Worm (Caenorhabditis elegans) whole organism, L3 larva: ENCODE measurements around the gene F49C5.12.
A peak's percentile ranks its signal among the peaks of the same experiment; 100 is the strongest.

Experiments used
- aly-2 ChIP-seq: fragments of 150-350 bp; optimal IDR thresholded peaks from 2 replicates; lab custom pipeline; 2014; ENCODE audit warnings: missing biosample characterization, missing genetic modification characterization
- ama-1 ChIP-seq: fragments of 150-350 bp; optimal IDR thresholded peaks from 2 replicates; lab custom pipeline; 2018
- ceh-16 ChIP-seq: sonication (generic microtip); optimal IDR thresholded peaks from 2 replicates; lab custom pipeline; 2017; ENCODE audit warnings: missing biosample characterization, missing genetic modification characterization
- ceh-28 ChIP-seq: fragments of 150-350 bp; optimal IDR thresholded peaks from 2 replicates; lab custom pipeline; 2014; ENCODE audit warnings: missing biosample characterization, missing genetic modification reagents, missing genetic modification characterization
- ceh-82 ChIP-seq: fragments of 150-350 bp; optimal IDR thresholded peaks from 2 replicates; lab custom pipeline; 2014; ENCODE audit warnings: missing biosample characterization, missing genetic modification characterization
- daf-12 ChIP-seq: fragments of 150-350 bp; optimal IDR thresholded peaks from 2 replicates; lab custom pipeline; 2014; ENCODE audit warnings: missing biosample characterization, missing genetic modification reagents, missing genetic modification characterization
- egl-5 ChIP-seq: fragments of 150-350 bp; optimal IDR thresholded peaks from 2 replicates; lab custom pipeline; 2017; ENCODE audit warnings: missing biosample characterization, missing genetic modification reagents, missing genetic modification characterization, inconsistent platforms
- elt-1 ChIP-seq: fragments of 150-350 bp; optimal IDR thresholded peaks from 2 replicates; lab custom pipeline; 2014; ENCODE audit warnings: missing biosample characterization, missing genetic modification characterization
- elt-2 ChIP-seq: sonication (generic microtip); optimal IDR thresholded peaks from 2 replicates; lab custom pipeline; 2016; ENCODE audit warnings: missing genetic modification reagents, mild to moderate bottlenecking, missing genetic modification characterization, missing compliant biosample characterization
- fkh-10 ChIP-seq: sonication (generic microtip); optimal IDR thresholded peaks from 2 replicates; lab custom pipeline; 2017; ENCODE audit warnings: missing biosample characterization, missing genetic modification reagents, missing genetic modification characterization
- fkh-2 ChIP-seq: fragments of 150-350 bp; optimal IDR thresholded peaks from 2 replicates; lab custom pipeline; 2014; ENCODE audit warnings: missing biosample characterization, missing genetic modification reagents, missing genetic modification characterization
- hmg-11 ChIP-seq: sonication (generic microtip); optimal IDR thresholded peaks from 2 replicates; lab custom pipeline; 2016; ENCODE audit warnings: missing genetic modification characterization, missing compliant biosample characterization
- lin-15B ChIP-seq: fragments of 150-350 bp; optimal IDR thresholded peaks from 2 replicates; lab custom pipeline; 2014; ENCODE audit warnings: missing biosample characterization, missing genetic modification characterization
- lin-39 ChIP-seq: fragments of 150-350 bp; optimal IDR thresholded peaks from 2 replicates; lab custom pipeline; 2018; ENCODE audit warnings: missing biosample characterization, missing genetic modification reagents, missing genetic modification characterization
- mml-1 ChIP-seq: fragments of 150-350 bp; sonication (generic microtip); optimal IDR thresholded peaks from 3 replicates; lab custom pipeline; 2014; ENCODE audit warnings: missing biosample characterization, missing genetic modification characterization
- nfya-1 ChIP-seq: sonication (generic microtip); optimal IDR thresholded peaks from 2 replicates; lab custom pipeline; 2017; ENCODE audit warnings: missing genetic modification characterization, mild to moderate bottlenecking, missing compliant biosample characterization, antibody characterized with exemption, moderate library complexity; ENCODE audit not compliant: insufficient read depth
- nhr-12 ChIP-seq: fragments of 150-350 bp; optimal IDR thresholded peaks from 2 replicates; lab custom pipeline; 2014; ENCODE audit warnings: missing biosample characterization, missing genetic modification characterization
- nhr-23 ChIP-seq: fragments of 150-350 bp; optimal IDR thresholded peaks from 2 replicates; lab custom pipeline; 2014; ENCODE audit warnings: missing biosample characterization, missing genetic modification reagents, missing genetic modification characterization
- nhr-25 ChIP-seq: sonication (generic microtip); optimal IDR thresholded peaks from 2 replicates; lab custom pipeline; 2017; ENCODE audit warnings: missing biosample characterization, missing genetic modification characterization
- nhr-28 ChIP-seq: fragments of 150-350 bp; optimal IDR thresholded peaks from 2 replicates; lab custom pipeline; 2014; ENCODE audit warnings: missing biosample characterization, missing genetic modification characterization
- nhr-67 ChIP-seq: fragments of 150-350 bp; optimal IDR thresholded peaks from 2 replicates; lab custom pipeline; 2014; ENCODE audit warnings: missing biosample characterization, missing genetic modification characterization
- nhr-76 ChIP-seq: fragments of 150-350 bp; sonication (generic microtip); optimal IDR thresholded peaks from 5 replicates; lab custom pipeline; 2014; ENCODE audit warnings: missing biosample characterization, missing genetic modification characterization
- nhr-77 ChIP-seq: fragments of 150-350 bp; optimal IDR thresholded peaks from 2 replicates; lab custom pipeline; 2014; ENCODE audit warnings: missing biosample characterization, missing genetic modification characterization
- pha-4 ChIP-seq: fragments of 150-350 bp; optimal IDR thresholded peaks from 2 replicates; lab custom pipeline; 2014; ENCODE audit warnings: missing biosample characterization, missing genetic modification reagents, missing genetic modification characterization
- pqm-1 ChIP-seq: fragments of 150-350 bp; optimal IDR thresholded peaks from 2 replicates; lab custom pipeline; 2017; ENCODE audit warnings: missing biosample characterization, missing genetic modification characterization, inconsistent platforms
- skn-1 ChIP-seq: fragments of 150-350 bp; optimal IDR thresholded peaks from 2 replicates; lab custom pipeline; 2014; ENCODE audit warnings: missing biosample characterization, missing genetic modification characterization
- snpc-4 ChIP-seq: fragments of 150-350 bp; optimal IDR thresholded peaks from 2 replicates; lab custom pipeline; 2014; ENCODE audit warnings: missing biosample characterization, missing genetic modification characterization
- tbx-2 ChIP-seq: sonication (generic microtip); optimal IDR thresholded peaks from 2 replicates; lab custom pipeline; 2016; ENCODE audit warnings: mild to moderate bottlenecking, missing genetic modification characterization, missing compliant biosample characterization
- unc-39 ChIP-seq: sonication (generic microtip); optimal IDR thresholded peaks from 4 replicates; lab custom pipeline; 2017; ENCODE audit warnings: missing biosample characterization, missing genetic modification characterization
- zag-1 ChIP-seq: fragments of 150-350 bp; optimal IDR thresholded peaks from 2 replicates; lab custom pipeline; 2014; ENCODE audit warnings: missing biosample characterization, missing genetic modification characterization
- ztf-11 ChIP-seq: fragments of 150-350 bp; optimal IDR thresholded peaks from 2 replicates; lab custom pipeline; 2014; ENCODE audit warnings: missing biosample characterization, missing genetic modification characterization
- ztf-4 ChIP-seq: fragments of 150-350 bp; optimal IDR thresholded peaks from 2 replicates; lab custom pipeline; 2014; ENCODE audit warnings: missing biosample characterization, missing genetic modification characterization

The F49C5.12 gene

DNA sequence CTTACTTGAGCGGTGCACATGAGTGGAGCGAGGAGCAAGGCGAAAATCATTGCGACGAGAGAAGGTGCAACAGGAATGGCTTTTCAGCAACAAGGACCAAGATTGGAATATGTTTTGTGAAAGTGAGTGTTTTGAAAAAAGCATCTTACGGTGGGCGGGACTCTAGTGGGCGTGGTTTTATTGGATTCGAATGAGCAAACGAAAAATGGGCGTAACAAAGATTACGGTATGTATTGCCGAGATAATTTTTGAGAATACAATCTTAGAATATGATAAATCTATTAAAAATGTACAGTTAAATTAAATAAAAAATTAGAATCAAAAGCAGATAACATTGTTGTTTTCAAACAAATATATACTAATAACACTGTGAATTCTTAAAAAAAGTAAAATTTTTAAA is at the start of gene F49C5.12:
Gene F49C5.12 (minus strand): TSS at position 101 of the 400 bp plus-strand sequence.
- no peak for TF ChIP-seq elt-2 (tag; lab: Kevin White, UChicago)
- TF ChIP-seq nhr-12 (tag; lab: Kevin White, UChicago) = no peak
- TF ChIP-seq fkh-10 (GFP tag; lab: Kevin White, UChicago) = no peak
- TF ChIP-seq nhr-77 (tag; lab: Kevin White, UChicago) = no peak

DNA sequence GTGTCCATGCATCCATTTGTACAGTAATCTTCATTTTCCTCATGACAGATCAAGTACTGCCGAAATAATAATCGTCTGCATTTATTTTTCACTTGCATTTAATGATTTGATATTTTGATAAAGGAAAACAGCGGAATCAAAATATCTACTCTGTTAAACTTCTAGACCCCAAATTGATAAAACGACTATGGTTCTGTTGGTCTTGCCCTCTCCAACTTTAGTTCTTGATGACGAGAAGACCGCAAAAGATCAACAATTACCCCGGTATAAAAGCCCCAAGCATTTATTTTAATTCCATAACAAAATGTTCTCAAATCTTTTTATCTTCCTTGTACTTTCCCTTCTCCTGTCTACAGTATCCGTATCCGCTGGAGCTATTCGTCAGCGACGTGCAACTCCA is 48.5 kb upstream of the F49C5.12 start, which contains the start of gene Y38E10A.9:
Gene Y38E10A.9 (plus strand): TSS at position 301 of the 400 bp plus-strand sequence.
- TF ChIP-seq elt-2 (tag; lab: Kevin White, UChicago) (no peak), unc-39 (tag; lab: Kevin White, UChicago) (no peak), nhr-67 (tag; lab: Kevin White, UChicago) (no peak), ztf-4 (no peak), snpc-4 (no peak), mml-1 (tag; lab: Kevin White, UChicago) (no peak), nhr-76 (tag; lab: Kevin White, UChicago) (no peak), ceh-16 (tag; lab: Kevin White, UChicago) (no peak), ceh-28 (tag; lab: Kevin White, UChicago) (no peak), nhr-28 (tag; lab: Kevin White, UChicago) (no peak)

DNA sequence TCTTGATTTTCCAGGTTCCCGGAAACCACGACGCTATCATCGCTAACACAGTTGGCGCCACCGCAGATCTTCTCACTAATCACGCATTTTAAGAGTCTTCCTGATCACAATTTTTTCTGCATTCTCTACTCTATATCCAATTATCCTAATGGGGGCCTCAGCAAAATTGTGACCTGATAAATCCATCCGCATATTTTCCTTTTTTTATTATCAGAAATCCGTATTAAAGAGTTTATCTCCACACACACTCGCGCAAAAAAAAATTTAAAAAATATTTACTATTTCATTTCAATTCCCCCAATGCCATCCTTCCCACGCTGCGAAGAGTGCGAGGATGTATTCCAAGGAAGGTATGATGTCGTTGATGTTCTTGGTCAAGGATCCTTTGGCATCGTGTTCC is 46.8 kb upstream of the F49C5.12 start, which contains the start of gene Y38E10A.8:
Gene Y38E10A.8 (plus strand): TSS at position 301 of the 400 bp plus-strand sequence.
- TF ChIP-seq ama-1 (lab: Kevin White, UChicago) = no peak
- no peak for TF ChIP-seq ceh-28 (tag; lab: Kevin White, UChicago)
- TF ChIP-seq, all 47 proteins: peak for 0

ce11 chrII:12606108-12606507 is 46.0 kb upstream of the F49C5.12 start:
- TF ChIP-seq nhr-12 (tag; lab: Kevin White, UChicago) (no peak), lin-39 (tag; lab: Kevin White, UChicago) (no peak), pha-4 (tag; lab: Kevin White, UChicago) (no peak), elt-2 (tag; lab: Kevin White, UChicago) (no peak), ceh-82 (tag; lab: Kevin White, UChicago) (no peak), aly-2 (tag; lab: Kevin White, UChicago) (no peak), elt-1 (tag; lab: Kevin White, UChicago) (no peak), pqm-1 (tag; lab: Kevin White, UChicago) (no peak), fkh-10 (GFP tag; lab: Kevin White, UChicago) (no peak), nhr-76 (tag; lab: Kevin White, UChicago) (no peak), daf-12 (tag; lab: Kevin White, UChicago) (no peak), zag-1 (tag; lab: Kevin White, UChicago) (no peak), ztf-11 (tag; lab: Kevin White, UChicago) (no peak), ceh-28 (tag; lab: Kevin White, UChicago) (no peak), skn-1 (tag; lab: Kevin White, UChicago) (no peak)

- TF ChIP-seq elt-2 (tag; lab: Kevin White, UChicago) (peak; percentile 5), lin-39 (tag; lab: Kevin White, UChicago) (no peak), nhr-23 (tag; lab: Kevin White, UChicago) (peak; percentile 0), lin-15B (tag; lab: Kevin White, UChicago) (peak; percentile 81), hmg-11 (tag; lab: Kevin White, UChicago) (peak; percentile 43), zag-1 (tag; lab: Kevin White, UChicago) (no peak), fkh-2 (tag; lab: Kevin White, UChicago) (no peak), ceh-82 (tag; lab: Kevin White, UChicago) (no peak), daf-12 (tag; lab: Kevin White, UChicago) (no peak), egl-5 (tag; lab: Kevin White, UChicago) (peak; percentile 37), nhr-12 (tag; lab: Kevin White, UChicago) (no peak), nhr-25 (tag; lab: Kevin White, UChicago) (peak; percentile 56), tbx-2 (tag; lab: Kevin White, UChicago) (no peak), nhr-76 (tag; lab: Kevin White, UChicago) (no peak), nfya-1 (peak; percentile 46), pha-4 (tag; lab: Kevin White, UChicago) (peak; percentile 23), ceh-28 (tag; lab: Kevin White, UChicago) (peak; percentile 78)
Observed at ce11 chrII:12603667-12604621, 43.8 kb upstream of the F49C5.12 start, which contains the start of the genes ceh-100 and lips-15. ceh-100 (minus strand) TSS chrII:12603680. lips-15 (plus strand) TSS chrII:12604386.
